Fruit fly (Drosophila melanogaster) whole organism, embryonic: ENCODE measurements around the gene ng4.
A peak's percentile ranks its signal among the peaks of the same experiment; 100 is the strongest.

ENCODE experiments used
- CG10543 ChIP-seq: fragments of 200-800 bp; sonication (Bioruptor generic); optimal IDR thresholded peaks from 3 replicates; lab custom pipeline; 2017; ENCODE audit warnings: missing biosample characterization, mild to moderate bottlenecking, missing genetic modification characterization, moderate library complexity
- CG11247 ChIP-seq: fragments of 200-800 bp; sonication (Bioruptor generic); IDR thresholded peaks from 2 replicates; pipeline ENCODE4 v1.3.6; 2022; ENCODE audit warnings: missing biosample characterization, missing genetic modification characterization
- CG12071 ChIP-seq: fragments of 200-800 bp; sonication (Bioruptor generic); optimal IDR thresholded peaks from 3 replicates; lab custom pipeline; 2018; ENCODE audit warnings: missing biosample characterization, mild to moderate bottlenecking, missing genetic modification characterization
- CG12659 ChIP-seq: fragments of 200-800 bp; sonication (Bioruptor generic); optimal IDR thresholded peaks from 3 replicates; lab custom pipeline; 2017; ENCODE audit warnings: mild to moderate bottlenecking, missing biosample characterization, missing genetic modification reagents, missing genetic modification characterization
- CG12942 ChIP-seq: fragments of 200-800 bp; sonication (Bioruptor generic); optimal IDR thresholded peaks from 3 replicates; lab custom pipeline; 2016; ENCODE audit warnings: missing biosample characterization, missing genetic modification characterization
- CG13424 ChIP-seq: fragments of 200-800 bp; sonication (Bioruptor generic); optimal IDR thresholded peaks from 2 replicates; lab custom pipeline; 2019; ENCODE audit warnings: missing biosample characterization, mild to moderate bottlenecking, missing genetic modification characterization, moderate library complexity
- CG14050 ChIP-seq: fragments of 200-800 bp; sonication (Bioruptor generic); IDR thresholded peaks from 3 replicates; pipeline ENCODE4 v1.3.6; 2022; ENCODE audit warnings: missing biosample characterization, missing genetic modification characterization
- CG14965 ChIP-seq: fragments of 200-800 bp; sonication (Bioruptor generic); optimal IDR thresholded peaks from 2 replicates; lab custom pipeline; 2016; ENCODE audit warnings: missing biosample characterization, missing genetic modification characterization, borderline replicate concordance
- CG1529 ChIP-seq: fragments of 200-800 bp; sonication (Bioruptor generic); optimal IDR thresholded peaks from 3 replicates; lab custom pipeline; 2018; ENCODE audit warnings: missing biosample characterization, missing genetic modification characterization
- CG1603 ChIP-seq: fragments of 200-800 bp; sonication (Bioruptor generic); optimal IDR thresholded peaks from 2 replicates; lab custom pipeline; 2019; ENCODE audit warnings: missing biosample characterization, mild to moderate bottlenecking, missing genetic modification characterization, moderate library complexity
- CG16863 ChIP-seq: fragments of 200-800 bp; sonication (Bioruptor generic); optimal IDR thresholded peaks from 3 replicates; lab custom pipeline; 2016; ENCODE audit warnings: missing biosample characterization, missing genetic modification characterization
- CG17359 ChIP-seq: fragments of 200-800 bp; sonication (Bioruptor generic); optimal IDR thresholded peaks from 3 replicates; lab custom pipeline; 2018; ENCODE audit warnings: missing biosample characterization, mild to moderate bottlenecking, missing genetic modification characterization, moderate library complexity
- CG17385 ChIP-seq: fragments of 200-800 bp; sonication (Bioruptor generic); optimal IDR thresholded peaks from 3 replicates; lab custom pipeline; 2018; ENCODE audit warnings: missing biosample characterization, mild to moderate bottlenecking, missing genetic modification characterization
- CG2116 ChIP-seq: fragments of 200-800 bp; sonication (Bioruptor generic); optimal IDR thresholded peaks from 3 replicates; lab custom pipeline; 2018; ENCODE audit warnings: missing biosample characterization, mild to moderate bottlenecking, missing genetic modification characterization
- CG2712 ChIP-seq: fragments of 200-800 bp; optimal IDR thresholded peaks from 3 replicates; lab custom pipeline; 2019; ENCODE audit warnings: missing biosample characterization, mild to moderate bottlenecking, missing genetic modification characterization, moderate library complexity
- CG31388 ChIP-seq: fragments of 200-800 bp; sonication (Bioruptor generic); optimal IDR thresholded peaks from 2 replicates; lab custom pipeline; 2016; ENCODE audit warnings: missing biosample characterization, missing genetic modification characterization
- CG32772 ChIP-seq: fragments of 200-800 bp; sonication (Bioruptor generic); IDR thresholded peaks from 2 replicates; pipeline ENCODE4 v1.3.6; 2022; ENCODE audit warnings: missing biosample characterization, missing genetic modification characterization
- CG42726 ChIP-seq: fragments of 200-800 bp; sonication (Bioruptor generic); IDR thresholded peaks from 2 replicates; pipeline ENCODE4 v1.3.6; 2022; ENCODE audit warnings: missing biosample characterization, missing genetic modification characterization; ENCODE audit not compliant: partially characterized antibody
- CG5180 ChIP-seq: fragments of 200-800 bp; sonication (Bioruptor generic); optimal IDR thresholded peaks from 3 replicates; lab custom pipeline; 2017; ENCODE audit warnings: missing biosample characterization, missing genetic modification characterization, mild to moderate bottlenecking, moderate library complexity, missing genetic modification reagents
- CG6791 ChIP-seq: fragments of 200-800 bp; sonication (Bioruptor generic); IDR thresholded peaks from 3 replicates; pipeline ENCODE4 v1.3.6; 2022; ENCODE audit warnings: missing biosample characterization, missing genetic modification characterization; ENCODE audit not compliant: partially characterized antibody
- CG6854 ChIP-seq: fragments of 200-800 bp; sonication (Bioruptor generic); optimal IDR thresholded peaks from 3 replicates; lab custom pipeline; 2017; ENCODE audit warnings: missing biosample characterization, mild to moderate bottlenecking, missing genetic modification characterization
- CG7745 ChIP-seq: fragments of 200-800 bp; sonication (Bioruptor generic); optimal IDR thresholded peaks from 2 replicates; lab custom pipeline; 2018; ENCODE audit warnings: missing biosample characterization, mild to moderate bottlenecking, missing genetic modification characterization, moderate library complexity
- CG8089 ChIP-seq: fragments of 200-800 bp; sonication (Bioruptor generic); optimal IDR thresholded peaks from 3 replicates; lab custom pipeline; 2016; ENCODE audit warnings: missing biosample characterization, missing genetic modification characterization
- CG8359 ChIP-seq: fragments of 200-800 bp; sonication (Bioruptor generic); optimal IDR thresholded peaks from 2 replicates; lab custom pipeline; 2017; ENCODE audit warnings: missing biosample characterization, mild to moderate bottlenecking, missing genetic modification characterization, borderline replicate concordance
- Ets65A ChIP-seq: fragments of 200-800 bp; sonication (Bioruptor generic); peaks from one replicate; lab custom pipeline; 2016; ENCODE audit warnings: missing biosample characterization, missing genetic modification characterization
- Gsc ChIP-seq: fragments of 200-800 bp; sonication (Bioruptor generic); IDR thresholded peaks from 2 replicates; pipeline ENCODE4 v1.3.6; 2022; ENCODE audit warnings: missing biosample characterization, missing genetic modification characterization
- Nf-YB ChIP-seq: fragments of 200-800 bp; sonication (Bioruptor generic); optimal IDR thresholded peaks from 3 replicates; lab custom pipeline; 2019; ENCODE audit warnings: missing biosample characterization, mild to moderate bottlenecking, missing genetic modification characterization, moderate library complexity
- Poxn ChIP-seq: fragments of 200-800 bp; sonication (Bioruptor generic); IDR thresholded peaks from 2 replicates; pipeline ENCODE4 v1.3.6; 2022; ENCODE audit warnings: missing biosample characterization, missing genetic modification characterization
- Spps ChIP-seq: fragments of 200-800 bp; sonication (Bioruptor generic); optimal IDR thresholded peaks from 2 replicates; lab custom pipeline; 2018; ENCODE audit warnings: missing biosample characterization, mild to moderate bottlenecking, missing genetic modification characterization
- abd-A ChIP-seq: fragments of 200-800 bp; sonication (Bioruptor generic); optimal IDR thresholded peaks from 3 replicates; lab custom pipeline; 2019; ENCODE audit warnings: missing biosample characterization, mild to moderate bottlenecking, missing genetic modification characterization, moderate library complexity
- ash1 ChIP-seq: fragments of 200-800 bp; sonication (Bioruptor generic); optimal IDR thresholded peaks from 2 replicates; lab custom pipeline; 2018; ENCODE audit warnings: missing biosample characterization, mild to moderate bottlenecking, missing genetic modification characterization
- bab2 ChIP-seq: fragments of 200-800 bp; sonication (Bioruptor generic); optimal IDR thresholded peaks from 2 replicates; lab custom pipeline; 2016; ENCODE audit warnings: missing biosample characterization, missing genetic modification characterization
- ci ChIP-seq: fragments of 200-800 bp; sonication (Bioruptor generic); IDR thresholded peaks from 3 replicates; pipeline ENCODE4 v1.3.6; 2022; ENCODE audit warnings: missing biosample characterization, missing genetic modification characterization
- corto ChIP-seq: fragments of 200-800 bp; sonication (Bioruptor generic); optimal IDR thresholded peaks from 2 replicates; lab custom pipeline; 2016; ENCODE audit warnings: missing biosample characterization, mild to moderate bottlenecking, missing genetic modification characterization, moderate library complexity
- gce ChIP-seq: fragments of 200-800 bp; sonication (Bioruptor generic); IDR thresholded peaks from 3 replicates; pipeline ENCODE4 v1.3.6; 2022; ENCODE audit warnings: missing biosample characterization, missing genetic modification characterization
- nerfin-1 ChIP-seq: fragments of 200-800 bp; sonication (Bioruptor generic); optimal IDR thresholded peaks from 3 replicates; lab custom pipeline; 2019; ENCODE audit warnings: missing biosample characterization, mild to moderate bottlenecking, missing genetic modification characterization, moderate library complexity
- p53 ChIP-seq: fragments of 200-800 bp; sonication (Bioruptor generic); optimal IDR thresholded peaks from 2 replicates; lab custom pipeline; 2016; ENCODE audit warnings: missing biosample characterization, missing genetic modification characterization
- pfk ChIP-seq: fragments of 200-800 bp; sonication (Bioruptor generic); optimal IDR thresholded peaks from 2 replicates; lab custom pipeline; 2018; ENCODE audit warnings: missing biosample characterization, mild to moderate bottlenecking, missing genetic modification characterization, moderate library complexity
- pho ChIP-seq: fragments of 200-800 bp; sonication (Bioruptor generic); optimal IDR thresholded peaks from 2 replicates; lab custom pipeline; 2016; ENCODE audit warnings: missing biosample characterization, missing genetic modification characterization
- prd ChIP-seq, 3 experiments: fragments of >200 bp in 2 of 3; fragments of 200-800 bp in 1 of 3; sonication (Bioruptor generic) in 1 of 3; optimal IDR thresholded peaks in 2 of 3; IDR thresholded peaks in 1 of 3; 2 replicates in 2 of 3; 3 replicates in 1 of 3; pipeline versions ENCODE4 v1.3.6 to Lab custom; 2017 to 2022; ENCODE audit warnings: missing biosample characterization in 1 of 3, missing genetic modification characterization in 1 of 3
- schlank ChIP-seq: fragments of 200-800 bp; sonication (Bioruptor generic); optimal IDR thresholded peaks from 2 replicates; lab custom pipeline; 2018; ENCODE audit warnings: missing biosample characterization, mild to moderate bottlenecking, missing genetic modification characterization
- shn ChIP-seq: fragments of 200-800 bp; sonication (Bioruptor generic); optimal IDR thresholded peaks from 3 replicates; lab custom pipeline; 2016; ENCODE audit warnings: missing biosample characterization, missing genetic modification characterization
- slou ChIP-seq: fragments of 200-800 bp; sonication (Bioruptor generic); optimal IDR thresholded peaks from 3 replicates; lab custom pipeline; 2016; ENCODE audit warnings: missing biosample characterization, missing genetic modification characterization
- ssp ChIP-seq: fragments of 200-800 bp; sonication (Bioruptor generic); IDR thresholded peaks from 2 replicates; pipeline ENCODE4 v1.3.6; 2022; ENCODE audit warnings: missing biosample characterization, missing genetic modification characterization
- stwl ChIP-seq: fragments of 200-800 bp; sonication (Bioruptor generic); optimal IDR thresholded peaks from 3 replicates; lab custom pipeline; 2018; ENCODE audit warnings: missing biosample characterization, mild to moderate bottlenecking, missing genetic modification characterization, moderate library complexity
- tna ChIP-seq: fragments of 200-800 bp; sonication (Bioruptor generic); IDR thresholded peaks from 2 replicates; pipeline ENCODE4 v1.3.6; 2022; ENCODE audit warnings: missing biosample characterization, missing genetic modification characterization; ENCODE audit not compliant: partially characterized antibody
- vfl ChIP-seq: fragments of 200-800 bp; sonication (Bioruptor generic); optimal IDR thresholded peaks from 2 replicates; lab custom pipeline; 2016; ENCODE audit warnings: missing biosample characterization, missing genetic modification characterization
- zfh2 ChIP-seq: fragments of 200-800 bp; sonication (Bioruptor generic); optimal IDR thresholded peaks from 2 replicates; lab custom pipeline; 2016; ENCODE audit warnings: missing biosample characterization, missing genetic modification characterization

The ng4 gene

dm6 chrX:3255569-3256309 lies 11.7 kb upstream of the ng4 start (continued):
- TF ChIP-seq CG16863 = peak; percentile 95
- TF ChIP-seq CG1529 = peak; percentile 91
- TF ChIP-seq CG10543 (GFP tag; lab: Kevin White, UChicago) = peak; percentile 96
- peak; percentile 68 for TF ChIP-seq CG2116 (GFP tag; lab: Kevin White, UChicago)
- TF ChIP-seq CG6854 (GFP tag; lab: Kevin White, UChicago) = peak; percentile 97
- peak; percentile 95 for TF ChIP-seq bab2 (GFP tag; lab: Kevin White, UChicago)
- TF ChIP-seq CG8089 (GFP tag; lab: Kevin White, UChicago) = peak; percentile 89
- TF ChIP-seq pho (GFP tag; lab: Kevin White, UChicago) = peak; percentile 98
- TF ChIP-seq tna (GFP tag; lab: Robert Waterston, UW) = no peak
- peak; percentile 72 for TF ChIP-seq CG12071 (GFP tag; lab: Kevin White, UChicago)
- TF ChIP-seq CG14965 (GFP tag; lab: Kevin White, UChicago) = peak; percentile 51
- TF ChIP-seq slou (GFP tag; lab: Kevin White, UChicago) = peak; percentile 81
- peak; percentile 75 for TF ChIP-seq schlank (tag; lab: Kevin White, UChicago)
- no peak for TF ChIP-seq ash1 (GFP tag; lab: Kevin White, UChicago)
- 0 out of 3 replicates have a peak, but pooled peaks have one; percentile 27 for TF ChIP-seq CG6791
- TF ChIP-seq CG42726 (GFP tag; lab: Robert Waterston, UW) = no peak
- TF ChIP-seq pfk = no peak
- TF ChIP-seq vfl (GFP tag; lab: Kevin White, UChicago) = peak; percentile 94
- peak; percentile 93 for TF ChIP-seq shn (GFP tag; lab: Kevin White, UChicago)
- peak; percentile 82 for TF ChIP-seq CG31388 (GFP tag; lab: Kevin White, UChicago)
- TF ChIP-seq ssp (GFP tag; lab: Robert Waterston, UW) = peak; percentile 76
- peak; percentile 99 for TF ChIP-seq CG5180 (GFP tag; lab: Kevin White, UChicago)
- peak; percentile 96 for TF ChIP-seq CG13424 (tag; lab: Kevin White, UChicago)
- peak; percentile 88 for TF ChIP-seq CG2712 (tag; lab: Kevin White, UChicago)
- TF ChIP-seq ci = peak; percentile 90
- peak; percentile 83 for TF ChIP-seq CG8359 (GFP tag; lab: Kevin White, UChicago)
- TF ChIP-seq CG32772 (GFP tag; lab: Robert Waterston, UW) = peak; percentile 90
- TF ChIP-seq nerfin-1 = peak; percentile 91
- peak; percentile 87 for TF ChIP-seq CG14050 (GFP tag; lab: Robert Waterston, UW)
- no peak for TF ChIP-seq corto
- peak; percentile 84 for TF ChIP-seq CG11247 (GFP tag; lab: Robert Waterston, UW)
- TF ChIP-seq Poxn (GFP tag; lab: Robert Waterston, UW) = peak; percentile 85
- peak; percentile 46 for TF ChIP-seq CG1603 (tag; lab: Kevin White, UChicago)
- peak; percentile 95 for TF ChIP-seq zfh2
- peak; percentile 93 for TF ChIP-seq CG17385 (GFP tag; lab: Kevin White, UChicago)
- TF ChIP-seq CG17359 (tag; lab: Kevin White, UChicago) = peak; percentile 95
- peak; percentile 88 for TF ChIP-seq CG12942 (GFP tag; lab: Kevin White, UChicago)
- TF ChIP-seq Ets65A (GFP tag; lab: Kevin White, UChicago) = peak; percentile 96
- TF ChIP-seq Spps = peak; percentile 74
- TF ChIP-seq gce (GFP tag; lab: Robert Waterston, UW) = peak; percentile 64; the same call in 1 of the 3 replicates
- peak; percentile 63 for TF ChIP-seq abd-A
- TF ChIP-seq prd (optimal IDR thresholded peaks at IDR 0.05; lab: Kevin White, UChicago) = no peak
- peak; percentile 92 for TF ChIP-seq prd (GFP tag; IDR thresholded peaks at IDR 0.05; lab: Robert Waterston, UW)
- TF ChIP-seq stwl (tag; lab: Kevin White, UChicago) = no peak
- peak; percentile 3 for TF ChIP-seq p53 (GFP tag; lab: Kevin White, UChicago)
- peak; percentile 81 for TF ChIP-seq Nf-YB (GFP tag; lab: Kevin White, UChicago)
- TF ChIP-seq CG12659 (GFP tag; lab: Kevin White, UChicago) = peak; percentile 98
- peak; percentile 65 for TF ChIP-seq Gsc (GFP tag; lab: Robert Waterston, UW)
- TF ChIP-seq CG7745 = no peak
